Worm (Caenorhabditis elegans) whole organism, L2 larva: ENCODE data around the gene T05B11.4.
A peak's percentile ranks its signal among the peaks of the same experiment; 100 is the strongest.

Experiments used
- C34F6.9 ChIP-seq: fragments of 150-350 bp; optimal IDR thresholded peaks from 2 replicates; lab custom pipeline; 2014; ENCODE audit warnings: missing biosample characterization, missing genetic modification characterization
- F13H6.1 ChIP-seq: sonication (generic microtip); optimal IDR thresholded peaks from 2 replicates; lab custom pipeline; 2016; ENCODE audit warnings: missing genetic modification characterization, missing compliant biosample characterization
- Y55F3AM.14 ChIP-seq: fragments of 200-800 bp; sonication (Bioruptor generic); optimal IDR thresholded peaks from 2 replicates; lab custom pipeline; 2018; ENCODE audit warnings: mild to moderate bottlenecking, missing genetic modification characterization, missing compliant biosample characterization
- alr-1 ChIP-seq: fragments of 150-350 bp; optimal IDR thresholded peaks from 2 replicates; lab custom pipeline; 2014; ENCODE audit warnings: missing biosample characterization, missing genetic modification characterization
- aly-2 ChIP-seq: fragments of 150-350 bp; optimal IDR thresholded peaks from 2 replicates; lab custom pipeline; 2014; ENCODE audit warnings: missing biosample characterization, missing genetic modification characterization
- ama-1 ChIP-seq: fragments of 150-350 bp; optimal IDR thresholded peaks from 2 replicates; lab custom pipeline; 2018; ENCODE audit warnings: inconsistent platforms
- blmp-1 ChIP-seq: sonication (generic microtip); optimal IDR thresholded peaks from 2 replicates; lab custom pipeline; 2017; ENCODE audit warnings: missing genetic modification characterization, mild to moderate bottlenecking, missing compliant biosample characterization, antibody characterized with exemption, moderate library complexity; ENCODE audit not compliant: insufficient read depth
- ceh-16 ChIP-seq: fragments of 150-350 bp; optimal IDR thresholded peaks from 2 replicates; lab custom pipeline; 2014; ENCODE audit warnings: missing biosample characterization, missing genetic modification characterization
- ceh-82 ChIP-seq: fragments of 150-350 bp; optimal IDR thresholded peaks from 2 replicates; lab custom pipeline; 2014; ENCODE audit warnings: missing biosample characterization, missing genetic modification characterization
- crh-2 ChIP-seq: sonication (generic microtip); optimal IDR thresholded peaks from 2 replicates; lab custom pipeline; 2017; ENCODE audit warnings: missing biosample characterization, missing genetic modification characterization
- dmd-4 ChIP-seq: sonication (generic microtip); optimal IDR thresholded peaks from 2 replicates; lab custom pipeline; 2017; ENCODE audit warnings: missing biosample characterization, missing genetic modification characterization
- egl-27 ChIP-seq: sonication (generic microtip); optimal IDR thresholded peaks from 3 replicates; lab custom pipeline; 2017; ENCODE audit warnings: missing biosample characterization, missing genetic modification reagents, missing genetic modification characterization
- elt-1 ChIP-seq: fragments of 150-350 bp; optimal IDR thresholded peaks from 2 replicates; lab custom pipeline; 2014; ENCODE audit warnings: missing biosample characterization, missing genetic modification characterization
- fos-1 ChIP-seq: fragments of 150-350 bp; optimal IDR thresholded peaks from 2 replicates; lab custom pipeline; 2014; ENCODE audit warnings: missing biosample characterization, missing genetic modification characterization
- gmeb-1 ChIP-seq: fragments of 150-350 bp; optimal IDR thresholded peaks from 2 replicates; lab custom pipeline; 2014; ENCODE audit warnings: missing biosample characterization, missing genetic modification characterization
- lin-11 ChIP-seq: fragments of 150-350 bp; sonication (generic microtip); optimal IDR thresholded peaks from 2 replicates; lab custom pipeline; 2014; ENCODE audit warnings: missing biosample characterization, missing genetic modification characterization, inconsistent platforms, mixed read lengths
- lin-13 ChIP-seq: fragments of 150-350 bp; optimal IDR thresholded peaks from 2 replicates; lab custom pipeline; 2014; ENCODE audit warnings: missing biosample characterization, missing genetic modification reagents, missing genetic modification characterization
- lsy-2 ChIP-seq, 2 experiments: fragments of 150-350 bp in 1 of 2; sonication (generic microtip) in 1 of 2; optimal IDR thresholded peaks; 2 replicates each; lab custom pipeline; 2014 to 2017; ENCODE audit warnings: missing biosample characterization in 2 of 2, missing genetic modification characterization in 2 of 2
- mbf-1 ChIP-seq: sonication (generic microtip); optimal IDR thresholded peaks from 2 replicates; lab custom pipeline; 2017; ENCODE audit warnings: missing biosample characterization, missing genetic modification characterization
- mdl-1 ChIP-seq, 2 experiments: fragments of 150-350 bp in 1 of 2; sonication (generic microtip) in 1 of 2; optimal IDR thresholded peaks; 2 replicates each; lab custom pipeline; 2017; ENCODE audit warnings: missing biosample characterization in 2 of 2, missing genetic modification characterization in 2 of 2
- nhr-10 ChIP-seq: sonication (generic microtip); optimal IDR thresholded peaks from 2 replicates; lab custom pipeline; 2017; ENCODE audit warnings: missing biosample characterization, missing genetic modification characterization
- nhr-11 ChIP-seq: fragments of 150-350 bp; optimal IDR thresholded peaks from 2 replicates; lab custom pipeline; 2014; ENCODE audit warnings: missing biosample characterization, missing genetic modification characterization
- nhr-129 ChIP-seq: fragments of 150-350 bp; optimal IDR thresholded peaks from 2 replicates; lab custom pipeline; 2014; ENCODE audit warnings: missing biosample characterization, missing genetic modification characterization
- nhr-21 ChIP-seq: fragments of 150-350 bp; optimal IDR thresholded peaks from 2 replicates; lab custom pipeline; 2014; ENCODE audit warnings: missing biosample characterization, missing genetic modification characterization
- nhr-23 ChIP-seq: fragments of 150-350 bp; optimal IDR thresholded peaks from 2 replicates; lab custom pipeline; 2014; ENCODE audit warnings: missing biosample characterization, missing genetic modification reagents, missing genetic modification characterization
- nhr-25 ChIP-seq: fragments of 150-350 bp; sonication (generic microtip); optimal IDR thresholded peaks from 3 replicates; lab custom pipeline; 2014; ENCODE audit warnings: missing biosample characterization, missing genetic modification characterization
- nhr-6 ChIP-seq: fragments of 150-350 bp; optimal IDR thresholded peaks from 2 replicates; lab custom pipeline; 2014; ENCODE audit warnings: missing biosample characterization, missing genetic modification characterization
- peb-1 ChIP-seq: fragments of 150-350 bp; optimal IDR thresholded peaks from 2 replicates; lab custom pipeline; 2014; ENCODE audit warnings: missing biosample characterization, missing genetic modification characterization
- sem-4 ChIP-seq: fragments of 150-350 bp; optimal IDR thresholded peaks from 2 replicates; lab custom pipeline; 2014; ENCODE audit warnings: missing biosample characterization, missing genetic modification reagents, missing genetic modification characterization
- sma-3 ChIP-seq: sonication (generic microtip); optimal IDR thresholded peaks from 2 replicates; lab custom pipeline; 2016; ENCODE audit warnings: missing genetic modification reagents, missing genetic modification characterization, missing compliant biosample characterization
- sma-9 ChIP-seq, 2 experiments: fragments of 150-350 bp in 1 of 2; sonication (generic microtip) in 1 of 2; optimal IDR thresholded peaks; 2 replicates each; lab custom pipeline; 2014 to 2016; ENCODE audit warnings: missing genetic modification characterization in 2 of 2, mild to moderate bottlenecking in 1 of 2, missing biosample characterization in 1 of 2, missing compliant biosample characterization in 1 of 2, missing genetic modification reagents in 1 of 2, moderate library complexity in 1 of 2
- snpc-4 ChIP-seq: fragments of 150-350 bp; optimal IDR thresholded peaks from 2 replicates; lab custom pipeline; 2014; ENCODE audit warnings: missing biosample characterization, missing genetic modification characterization
- unc-55 ChIP-seq: fragments of 150-350 bp; sonication (generic microtip); optimal IDR thresholded peaks from 3 replicates; lab custom pipeline; 2014; ENCODE audit warnings: missing biosample characterization, missing genetic modification reagents, missing genetic modification characterization
- zag-1 ChIP-seq: fragments of 150-350 bp; optimal IDR thresholded peaks from 2 replicates; lab custom pipeline; 2014; ENCODE audit warnings: missing biosample characterization, missing genetic modification characterization
- ztf-4 ChIP-seq: fragments of 150-350 bp; optimal IDR thresholded peaks from 2 replicates; lab custom pipeline; 2014; ENCODE audit warnings: missing biosample characterization, missing genetic modification characterization

T05B11.4 gene

ce11 chrV:7735319-7735718 is 19.1 kb downstream of the T05B11.4 start, which contains the start of gene srr-10:
Gene srr-10, plus strand, starts transcription at chrV:7735619.
- TF ChIP-seq nhr-23 (tag; lab: Kevin White, UChicago) (no peak), blmp-1 (tag; lab: Kevin White, UChicago) (no peak), lsy-2 (tag; optimal IDR thresholded peaks at IDR 0.05; lab: Kevin White, UChicago) (no peak), aly-2 (tag; lab: Kevin White, UChicago) (no peak), sma-9 (GFP tag; optimal IDR thresholded peaks at IDR 0.05; lab: Kevin White, UChicago) (no peak), sma-9 (tag; optimal IDR thresholded peaks at IDR 0.05; lab: Kevin White, UChicago) (no peak), nhr-11 (tag; lab: Kevin White, UChicago) (no peak), nhr-129 (tag; lab: Kevin White, UChicago) (no peak), nhr-6 (tag; lab: Kevin White, UChicago) (no peak)

ce11 chrV:7734909-7735308 is 19.5 kb downstream of the T05B11.4 start, which contains the start of gene clic-1:
Gene clic-1, minus strand, starts transcription at chrV:7734911.
- TF ChIP-seq ztf-4 (tag; lab: Kevin White, UChicago) (no peak), crh-2 (tag; lab: Kevin White, UChicago) (peak; percentile 39), alr-1 (tag; lab: Kevin White, UChicago) (no peak), lin-13 (peak; percentile 58), dmd-4 (no peak), C34F6.9 (tag; lab: Kevin White, UChicago) (peak; percentile 78), nhr-21 (peak; percentile 46), ceh-16 (tag; lab: Kevin White, UChicago) (no peak), zag-1 (peak; percentile 4), gmeb-1 (tag; lab: Kevin White, UChicago) (peak; percentile 92), sma-9 (GFP tag; optimal IDR thresholded peaks at IDR 0.05; lab: Kevin White, UChicago) (peak; percentile 41), sma-9 (tag; optimal IDR thresholded peaks at IDR 0.05; lab: Kevin White, UChicago) (no peak), egl-27 (tag; lab: Kevin White, UChicago) (peak; percentile 7), ama-1 (lab: Kevin White, UChicago) (peak; percentile 42), snpc-4 (tag; lab: Kevin White, UChicago) (peak; percentile 53), F13H6.1 (tag; lab: Kevin White, UChicago) (peak; percentile 53), sma-3 (GFP tag; lab: Kevin White, UChicago) (peak; percentile 21), lin-11 (tag; lab: Kevin White, UChicago) (peak; percentile 48), lsy-2 (tag; optimal IDR thresholded peaks at IDR 0.05; lab: Kevin White, UChicago) (peak; percentile 51 to 72), peb-1 (tag; lab: Kevin White, UChicago) (no peak), fos-1 (peak; percentile 42), mdl-1 (tag; optimal IDR thresholded peaks at IDR 0.05; lab: Kevin White, UChicago) (peak in 1 of 2 experiments; percentile 51), nhr-129 (tag; lab: Kevin White, UChicago) (peak; percentile 40), blmp-1 (tag; lab: Kevin White, UChicago) (no peak), unc-55 (peak; percentile 80)
- TF ChIP-seq, all 48 proteins: peak for 18

ce11 chrV:7733240-7733765 is 21.2 kb downstream of the T05B11.4 start:
- peak; percentile 20 for TF ChIP-seq lin-13
- no peak for TF ChIP-seq nhr-10 (tag; lab: Kevin White, UChicago)
- TF ChIP-seq ceh-16 (tag; lab: Kevin White, UChicago) = peak; percentile 4

ce11 chrV:7730488-7730887 is 24.0 kb downstream of the T05B11.4 start:
- TF ChIP-seq mbf-1 (tag; lab: Kevin White, UChicago) = no peak
- TF ChIP-seq gmeb-1 (tag; lab: Kevin White, UChicago) = peak; percentile 42
- TF ChIP-seq zag-1 = no peak
- peak; percentile 49 for TF ChIP-seq nhr-21
- TF ChIP-seq nhr-25 (tag; lab: Kevin White, UChicago) = peak; percentile 46
- TF ChIP-seq lsy-2 (tag; optimal IDR thresholded peaks at IDR 0.05; lab: Kevin White, UChicago) = peak in 1 of 2 experiments; percentile 52
- peak; percentile 61 for TF ChIP-seq ama-1 (lab: Kevin White, UChicago)
- TF ChIP-seq crh-2 (tag; lab: Kevin White, UChicago) = peak; percentile 68
- TF ChIP-seq nhr-6 (tag; lab: Kevin White, UChicago) = peak; percentile 20
- TF ChIP-seq mdl-1 (tag; optimal IDR thresholded peaks at IDR 0.05; lab: Kevin White, UChicago) = no peak
- peak; percentile 68 for TF ChIP-seq F13H6.1 (tag; lab: Kevin White, UChicago)
- TF ChIP-seq C34F6.9 (tag; lab: Kevin White, UChicago) = peak; percentile 15
- TF ChIP-seq lin-13 = peak; percentile 44
- TF ChIP-seq ceh-16 (tag; lab: Kevin White, UChicago) = no peak
- TF ChIP-seq nhr-129 (tag; lab: Kevin White, UChicago) = peak; percentile 67
- peak; percentile 63 for TF ChIP-seq fos-1
- TF ChIP-seq ztf-4 (tag; lab: Kevin White, UChicago) = peak; percentile 63
- peak; percentile 24 for TF ChIP-seq unc-55
- peak; percentile 57 for TF ChIP-seq Y55F3AM.14 (GFP tag; lab: Kevin White, UChicago)
- TF ChIP-seq elt-1 (tag; lab: Kevin White, UChicago) = no peak
- TF ChIP-seq ceh-82 = no peak
- TF ChIP-seq sma-9 (GFP tag; optimal IDR thresholded peaks at IDR 0.05; lab: Kevin White, UChicago) = peak; percentile 42
- no peak for TF ChIP-seq sma-9 (tag; optimal IDR thresholded peaks at IDR 0.05; lab: Kevin White, UChicago)
- TF ChIP-seq sma-3 (GFP tag; lab: Kevin White, UChicago) = peak; percentile 57
- TF ChIP-seq nhr-23 (tag; lab: Kevin White, UChicago) = no peak
- peak; percentile 19 for TF ChIP-seq sem-4 (tag; lab: Kevin White, UChicago)
- TF ChIP-seq dmd-4 = no peak
- TF ChIP-seq egl-27 (tag; lab: Kevin White, UChicago) = no peak
